Worm (Caenorhabditis elegans): ENCODE results near the gene rpl-21.

rpl-21 gene

DNA sequence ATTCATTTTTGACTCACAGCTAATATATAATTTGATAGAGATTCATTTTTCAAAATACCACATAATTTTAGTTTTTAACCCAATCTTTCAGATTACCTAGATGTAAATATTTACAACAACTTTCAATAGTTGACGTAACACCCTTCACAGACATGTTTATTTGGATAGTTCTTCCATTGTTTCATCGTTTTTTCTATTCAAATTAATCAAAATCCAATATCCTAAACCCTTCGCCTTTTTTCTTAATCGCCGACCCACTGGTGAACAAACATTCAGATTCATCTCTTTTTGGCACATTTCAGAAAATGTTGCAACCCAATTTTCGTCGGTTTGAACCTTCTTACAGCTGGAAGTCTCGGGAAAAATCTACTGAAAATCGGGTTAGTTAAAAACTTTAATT lies 31.0 kb downstream of the rpl-21 start, which contains the start of gene K06H7.1:
Gene K06H7.1 (plus strand): TSS at position 301 of the 400 bp plus-strand sequence.
- TF ChIP-seq elt-3 (tag; optimal IDR thresholded peaks at IDR 0.05), result no peak
- no peak for TF ChIP-seq nhr-11 (tag; optimal IDR thresholded peaks at IDR 0.05)
- TF ChIP-seq fkh-2 (tag; optimal IDR thresholded peaks at IDR 0.05), result no peak
- TF ChIP-seq egl-5 (tag; optimal IDR thresholded peaks at IDR 0.05), result no peak
- TF ChIP-seq unc-39 (tag; optimal IDR thresholded peaks at IDR 0.05), result no peak
- TF ChIP-seq nfya-1 (tag; optimal IDR thresholded peaks at IDR 0.05; ENCODE audit: insufficient read depth), result no peak
- TF ChIP-seq elt-1 (tag; optimal IDR thresholded peaks at IDR 0.05), result no peak
- TF ChIP-seq nhr-25 (tag; optimal IDR thresholded peaks at IDR 0.05), result no peak
- TF ChIP-seq ceh-9 (tag; optimal IDR thresholded peaks at IDR 0.05), result no peak
- TF ChIP-seq ztf-4 (tag; optimal IDR thresholded peaks at IDR 0.05), result no peak
- TF ChIP-seq egl-27 (tag; optimal IDR thresholded peaks at IDR 0.05), result no peak
- TF ChIP-seq elt-2 (tag; optimal IDR thresholded peaks at IDR 0.05), result no peak
- no peak for TF ChIP-seq pqm-1 (tag; optimal IDR thresholded peaks at IDR 0.05)
- no peak for TF ChIP-seq ceh-16 (tag; optimal IDR thresholded peaks at IDR 0.05)
- no peak for TF ChIP-seq eor-1 (tag; optimal IDR thresholded peaks at IDR 0.05)
- no peak for TF ChIP-seq nhr-12 (tag; optimal IDR thresholded peaks at IDR 0.05)

DNA sequence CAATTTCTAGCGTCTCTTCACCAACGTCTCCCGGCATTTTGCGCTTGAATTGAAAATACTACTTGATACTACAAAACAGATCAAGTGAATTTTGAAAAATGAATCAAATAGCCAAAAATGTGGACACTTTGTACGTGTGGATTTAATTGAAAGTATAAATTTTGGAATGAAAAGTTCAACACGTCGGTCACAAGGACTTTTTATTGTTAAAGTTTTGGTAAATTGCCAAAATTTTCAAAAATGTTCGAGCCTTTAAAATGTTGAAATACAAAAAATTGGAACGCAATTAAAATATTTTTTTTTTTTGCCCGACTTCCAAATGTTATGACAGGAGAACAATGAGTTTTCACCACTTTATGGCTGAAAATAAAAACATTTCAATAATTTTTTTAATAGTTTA lies 31.9 kb downstream of the rpl-21 start, which contains the start of gene K06H7.8:
Gene K06H7.8 (minus strand): TSS at position 101 of the 400 bp plus-strand sequence.
- no peak for TF ChIP-seq nhr-11 (tag; optimal IDR thresholded peaks at IDR 0.05)
- no peak for TF ChIP-seq ceh-28 (tag; optimal IDR thresholded peaks at IDR 0.05)
- TF ChIP-seq aly-2 (tag; optimal IDR thresholded peaks at IDR 0.05), result no peak
- TF ChIP-seq unc-62 (GFP tag; optimal IDR thresholded peaks at IDR 0.05), result no peak
- no peak for TF ChIP-seq hmg-11 (tag; optimal IDR thresholded peaks at IDR 0.05)
- TF ChIP-seq tbx-2 (tag; optimal IDR thresholded peaks at IDR 0.05), result no peak
- TF ChIP-seq snpc-4 (tag; optimal IDR thresholded peaks at IDR 0.05), result no peak
- TF ChIP-seq unc-39 (tag; optimal IDR thresholded peaks at IDR 0.05), result no peak
- TF ChIP-seq nhr-67 (tag; optimal IDR thresholded peaks at IDR 0.05), result no peak
- no peak for TF ChIP-seq ztf-4 (tag; optimal IDR thresholded peaks at IDR 0.05)

DNA sequence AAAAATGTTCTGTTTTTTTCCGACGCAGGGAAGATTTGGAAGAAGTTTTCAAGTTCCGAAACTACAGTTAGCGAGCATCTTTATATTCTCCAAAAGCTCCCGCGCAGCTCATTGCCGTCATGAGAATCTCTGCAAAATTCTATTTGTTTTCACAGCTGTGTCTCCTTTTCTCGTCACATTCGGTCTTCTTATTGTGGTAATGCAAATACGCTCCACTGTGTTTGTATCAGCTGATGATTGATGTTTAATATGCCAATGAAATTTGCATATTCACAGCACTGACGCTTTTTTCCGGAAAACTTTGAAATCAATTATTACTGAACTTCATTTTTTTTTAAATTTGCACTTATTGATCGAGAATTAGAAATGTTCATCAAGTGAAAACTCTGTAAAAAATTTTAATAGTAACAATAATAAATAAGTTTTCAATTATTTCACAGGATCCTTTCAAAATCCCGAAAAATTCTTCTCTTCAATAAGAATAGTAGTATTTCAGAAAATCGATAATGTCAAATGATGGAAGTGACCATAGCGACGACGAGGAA lies 36.9 kb downstream of the rpl-21 start, which contains the start of gene K06H7.2:
Gene K06H7.2 (plus strand): TSS at position 495 of the 545 bp plus-strand sequence.
- TF ChIP-seq skn-1 (tag; optimal IDR thresholded peaks at IDR 0.05), result peak; percentile 44
- peak; percentile 23 for TF ChIP-seq nhr-25 (tag; optimal IDR thresholded peaks at IDR 0.05)
- no peak for TF ChIP-seq ama-1 (optimal IDR thresholded peaks at IDR 0.05)
- peak; percentile 87 for TF ChIP-seq lin-15B (tag; optimal IDR thresholded peaks at IDR 0.05)
- TF ChIP-seq nhr-23 (tag; optimal IDR thresholded peaks at IDR 0.05), result peak; percentile 37
- TF ChIP-seq pha-4 (tag; optimal IDR thresholded peaks at IDR 0.05), result peak; percentile 83
- peak; percentile 71 for TF ChIP-seq lin-39 (tag; optimal IDR thresholded peaks at IDR 0.05)
- peak; percentile 69 for TF ChIP-seq nfya-1 (tag; optimal IDR thresholded peaks at IDR 0.05; ENCODE audit: insufficient read depth)
- TF ChIP-seq snpc-4 (tag; optimal IDR thresholded peaks at IDR 0.05), result peak; percentile 68
- peak; percentile 87 for TF ChIP-seq egl-5 (tag; optimal IDR thresholded peaks at IDR 0.05)
- no peak for TF ChIP-seq eor-1 (tag; optimal IDR thresholded peaks at IDR 0.05)
- TF ChIP-seq daf-12 (tag; optimal IDR thresholded peaks at IDR 0.05), result no peak
- TF ChIP-seq elt-2 (tag; optimal IDR thresholded peaks at IDR 0.05), result peak; percentile 25
- TF ChIP-seq hmg-11 (tag; optimal IDR thresholded peaks at IDR 0.05), result peak; percentile 20

DNA sequence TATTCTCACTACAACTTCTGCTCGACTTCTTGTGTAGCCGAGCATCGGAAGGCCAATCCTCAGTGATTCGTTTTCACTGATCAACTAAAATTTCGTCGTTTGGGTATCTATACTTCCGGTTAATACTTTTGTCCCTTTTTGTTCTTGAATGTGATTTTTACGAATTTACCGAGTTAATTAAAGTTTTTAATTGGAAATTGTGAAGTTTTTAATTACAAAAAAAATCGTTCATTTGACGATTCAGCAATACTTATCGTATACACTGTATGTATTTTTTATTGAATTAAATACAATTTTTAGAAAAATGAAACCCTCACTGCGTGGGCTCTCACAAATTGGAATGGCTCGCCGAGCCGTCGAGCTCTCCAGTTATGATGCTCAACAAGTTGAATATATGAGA lies 38.6 kb downstream of the rpl-21 start, which contains the start of gene idi-1:
Gene idi-1 (plus strand): TSS at position 301 of the 400 bp plus-strand sequence.
- TF ChIP-seq zag-1 (tag; optimal IDR thresholded peaks at IDR 0.05) (no peak), R02D3.7 (tag; optimal IDR thresholded peaks at IDR 0.05) (no peak), nhr-77 (tag; optimal IDR thresholded peaks at IDR 0.05) (no peak), fos-1 (tag; optimal IDR thresholded peaks at IDR 0.05) (no peak), ztf-11 (tag; optimal IDR thresholded peaks at IDR 0.05) (no peak), ZK546.5 (tag; optimal IDR thresholded peaks at IDR 0.05) (no peak)

DNA sequence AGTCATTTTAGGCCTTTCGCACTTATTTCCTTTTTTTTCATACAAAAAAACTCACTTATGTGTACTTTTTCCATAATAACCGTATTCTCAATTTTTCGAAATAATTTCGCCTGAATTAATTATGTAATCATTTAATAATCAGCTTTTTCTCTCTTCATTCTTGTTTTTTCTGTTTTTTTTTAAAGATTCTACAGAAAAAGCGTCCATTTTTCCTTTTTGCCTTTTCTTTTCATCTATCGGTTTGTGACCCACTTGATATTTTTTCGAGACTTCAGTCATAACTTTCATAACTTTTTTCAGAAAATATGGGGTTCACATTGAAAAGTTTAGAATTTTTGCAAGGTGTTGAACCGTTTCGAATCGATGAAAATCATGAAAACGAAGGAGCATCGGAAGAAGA lies 41.8 kb downstream of the rpl-21 start, which contains the start of gene vms-1:
Gene vms-1 (plus strand): TSS at position 301 of the 400 bp plus-strand sequence.
- TF ChIP-seq unc-62 (GFP tag; optimal IDR thresholded peaks at IDR 0.05), result no peak
